Worm (Caenorhabditis elegans): Measurements from ENCODE around the gene Y60A3A.25.

Gene Y60A3A.25

ce11 chrV:19981832-19982462 is 12.0 kb downstream of the Y60A3A.25 start, which contains the start of gene Y60A3A.24:
Gene Y60A3A.24, minus strand, starts transcription at chrV:19981882.
- TF ChIP-seq nhr-2 (tag; optimal IDR thresholded peaks at IDR 0.05), result no peak
- no peak for TF ChIP-seq lsy-2 (tag; optimal IDR thresholded peaks at IDR 0.05)
- no peak for TF ChIP-seq cnd-1 (tag; optimal IDR thresholded peaks at IDR 0.05)
- TF ChIP-seq sptf-1 (tag; optimal IDR thresholded peaks at IDR 0.05), result no peak
- no peak for TF ChIP-seq mls-2 (tag; optimal IDR thresholded peaks at IDR 0.05)
- no peak for TF ChIP-seq M03D4.4 (tag; optimal IDR thresholded peaks at IDR 0.05)
- TF ChIP-seq sem-2 (GFP tag; optimal IDR thresholded peaks at IDR 0.05), result no peak

ce11 chrV:19978220-19978619 is 15.8 kb downstream of the Y60A3A.25 start, which contains the start of gene srh-183:
Gene srh-183, minus strand, starts transcription at chrV:19978320.
- TF ChIP-seq sem-2 (GFP tag; optimal IDR thresholded peaks at IDR 0.05), result no peak
- TF ChIP-seq ceh-43 (GFP tag; optimal IDR thresholded peaks at IDR 0.05), result no peak
- no peak for TF ChIP-seq ztf-11 (tag; optimal IDR thresholded peaks at IDR 0.05)
- TF ChIP-seq elt-3 (tag; optimal IDR thresholded peaks at IDR 0.05), result no peak
- TF ChIP-seq tbx-8 (GFP tag; optimal IDR thresholded peaks at IDR 0.05), result no peak
- no peak for TF ChIP-seq lin-32 (GFP tag; optimal IDR thresholded peaks at IDR 0.05)
- TF ChIP-seq flh-1 (GFP tag; optimal IDR thresholded peaks at IDR 0.05), result no peak
- TF ChIP-seq M03D4.4 (tag; optimal IDR thresholded peaks at IDR 0.05), result no peak
- TF ChIP-seq snpc-4 (tag; optimal IDR thresholded peaks at IDR 0.05), result no peak
- TF ChIP-seq ceh-39 (tag; optimal IDR thresholded peaks at IDR 0.05), result no peak
- TF ChIP-seq blmp-1 (tag; optimal IDR thresholded peaks at IDR 0.05), result no peak
- no peak for TF ChIP-seq pha-4 (tag; optimal IDR thresholded peaks at IDR 0.05)
- no peak for TF ChIP-seq ham-2 (GFP tag; optimal IDR thresholded peaks at IDR 0.05)
- no peak for TF ChIP-seq bed-3 (GFP tag; optimal IDR thresholded peaks at IDR 0.05)
- no peak for TF ChIP-seq mls-2 (tag; optimal IDR thresholded peaks at IDR 0.05)

DNA sequence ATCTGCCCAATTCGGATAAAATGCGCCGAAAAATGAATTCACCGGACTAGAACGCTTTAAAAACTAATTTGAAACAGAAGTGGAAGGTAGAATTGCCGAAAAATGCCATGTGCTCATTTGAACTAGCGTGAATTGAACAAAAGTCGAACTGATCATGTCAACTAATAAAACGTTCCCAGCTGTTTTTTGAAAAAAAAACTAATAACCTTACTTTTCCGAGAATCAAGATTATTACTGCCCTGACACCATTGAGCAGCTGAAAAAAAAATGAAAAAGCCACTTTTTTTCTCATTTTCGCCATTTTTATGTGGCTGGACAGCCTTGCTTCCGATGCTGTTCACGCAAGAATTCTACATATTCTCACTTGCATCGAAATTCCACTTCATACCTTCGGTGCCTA is 21.0 kb downstream of the Y60A3A.25 start, which contains the start of gene srh-173:
TSS of gene srh-173 (plus strand) at position 301 of the 400 bp plus-strand sequence.
- TF ChIP-seq bed-3 (GFP tag; optimal IDR thresholded peaks at IDR 0.05), result no peak
- no peak for TF ChIP-seq lin-32 (GFP tag; optimal IDR thresholded peaks at IDR 0.05)
- TF ChIP-seq flh-1 (GFP tag; optimal IDR thresholded peaks at IDR 0.05), result no peak
- TF ChIP-seq unc-39 (tag; optimal IDR thresholded peaks at IDR 0.05), result no peak

DNA sequence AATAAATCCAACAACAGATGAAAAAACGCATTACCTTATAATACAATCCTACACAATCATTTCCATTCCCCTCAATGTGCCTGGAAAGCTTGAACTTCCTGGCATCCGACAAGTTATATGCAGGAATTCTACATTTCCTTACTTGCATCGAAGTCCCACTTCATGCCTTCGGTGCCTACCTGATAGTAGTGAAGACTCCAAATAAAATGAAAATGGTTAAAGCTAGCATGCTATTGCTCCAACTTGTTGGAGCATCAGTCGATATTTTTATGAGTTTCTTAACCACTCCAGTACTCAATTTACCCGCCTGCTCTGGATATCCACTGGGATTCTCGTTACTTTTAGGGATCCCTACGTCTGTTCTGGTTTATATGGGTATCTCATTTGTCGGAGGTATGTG is 28.4 kb downstream of the Y60A3A.25 start, which contains the start of gene srh-171:
TSS of gene srh-171 (plus strand) at position 75 of the 400 bp plus-strand sequence.
- TF ChIP-seq drap-1 (GFP tag; optimal IDR thresholded peaks at IDR 0.05) (peak; percentile 20), zip-8 (tag; optimal IDR thresholded peaks at IDR 0.05) (no peak), ceh-83 (GFP tag; optimal IDR thresholded peaks at IDR 0.05) (peak; percentile 19)

- TF ChIP-seq hlh-1 (tag; optimal IDR thresholded peaks at IDR 0.05) (no peak), ces-1 (GFP tag; optimal IDR thresholded peaks at IDR 0.05) (peak; percentile 44)
Measured at ce11 chrV:19961971-19962370, 32.0 kb downstream of the Y60A3A.25 start.

ce11 chrV:19958744-19959143 is 35.2 kb downstream of the Y60A3A.25 start, which contains the start of gene srh-172:
Gene srh-172, plus strand, starts transcription at chrV:19959044.
- no peak for TF ChIP-seq nhr-2 (tag; optimal IDR thresholded peaks at IDR 0.05)
- TF ChIP-seq mab-5 (tag; optimal IDR thresholded peaks at IDR 0.05), result no peak
- no peak for TF ChIP-seq sem-2 (GFP tag; optimal IDR thresholded peaks at IDR 0.05)
- TF ChIP-seq ztf-11 (tag; optimal IDR thresholded peaks at IDR 0.05), result no peak
- no peak for TF ChIP-seq elt-3 (tag; optimal IDR thresholded peaks at IDR 0.05)
- no peak for TF ChIP-seq nhr-237 (tag; optimal IDR thresholded peaks at IDR 0.05)
- no peak for TF ChIP-seq nhr-12 (tag; optimal IDR thresholded peaks at IDR 0.05)
- TF ChIP-seq nhr-28 (tag; optimal IDR thresholded peaks at IDR 0.05), result no peak
- no peak for TF ChIP-seq unc-120 (tag; optimal IDR thresholded peaks at IDR 0.05; ENCODE audit: poor library complexity, severe bottlenecking)
- TF ChIP-seq drap-1 (GFP tag; optimal IDR thresholded peaks at IDR 0.05), result no peak
- no peak for TF ChIP-seq mls-2 (tag; optimal IDR thresholded peaks at IDR 0.05)
- no peak for TF ChIP-seq tbx-8 (GFP tag; optimal IDR thresholded peaks at IDR 0.05)
- TF ChIP-seq zip-8 (tag; optimal IDR thresholded peaks at IDR 0.05), result no peak

Measured in whole organism, mixed stage, embryonic.